Worm (Caenorhabditis elegans) whole organism, early embryonic: ENCODE data around the gene Y116A8C.25.
A peak's percentile ranks its signal among the peaks of the same experiment; 100 is the strongest.

Experiments used
- B0310.2 ChIP-seq: sonication (generic microtip); optimal IDR thresholded peaks from 2 replicates; lab custom pipeline; 2016; ENCODE audit warnings: mild to moderate bottlenecking, missing genetic modification characterization, missing compliant biosample characterization
- F13C5.2 ChIP-seq: sonication (generic microtip); optimal IDR thresholded peaks from 2 replicates; lab custom pipeline; 2017; ENCODE audit warnings: mild to moderate bottlenecking, missing genetic modification characterization, inconsistent platforms, missing compliant biosample characterization
- aly-1 ChIP-seq: sonication (generic microtip); optimal IDR thresholded peaks from 2 replicates; lab custom pipeline; 2016; ENCODE audit warnings: missing genetic modification characterization, missing compliant biosample characterization
- ama-1 ChIP-seq: fragments of 150-350 bp; optimal IDR thresholded peaks from 2 replicates; lab custom pipeline; 2014
- ceh-13 ChIP-seq: fragments of 200-800 bp; sonication (Bioruptor generic); optimal IDR thresholded peaks from 2 replicates; lab custom pipeline; 2018; ENCODE audit warnings: mild to moderate bottlenecking, missing genetic modification characterization, missing compliant biosample characterization
- ceh-36 ChIP-seq: sonication (generic microtip); optimal IDR thresholded peaks from 2 replicates; lab custom pipeline; 2016; ENCODE audit warnings: missing genetic modification characterization, inconsistent platforms, missing compliant biosample characterization
- ets-7 ChIP-seq: sonication (generic microtip); optimal IDR thresholded peaks from 2 replicates; lab custom pipeline; 2016; ENCODE audit warnings: missing genotype, missing genetic modification characterization, missing compliant biosample characterization
- flt-1 ChIP-seq: fragments of 200-800 bp; sonication (Bioruptor generic); IDR thresholded peaks from 2 replicates; pipeline ENCODE4 v1.3.6; 2022; ENCODE audit warnings: missing genetic modification characterization, missing compliant biosample characterization
- hmbx-1 ChIP-seq: sonication (generic microtip); optimal IDR thresholded peaks from 2 replicates; lab custom pipeline; 2016; ENCODE audit warnings: mild to moderate bottlenecking, missing genetic modification characterization, missing compliant biosample characterization
- hmg-4 ChIP-seq: fragments of 200-800 bp; sonication (Bioruptor generic); optimal IDR thresholded peaks from 2 replicates; lab custom pipeline; 2018; ENCODE audit warnings: mild to moderate bottlenecking, missing genetic modification characterization, missing compliant biosample characterization
- hnd-1 ChIP-seq: sonication (generic microtip); optimal IDR thresholded peaks from 2 replicates; lab custom pipeline; 2016; ENCODE audit warnings: missing genetic modification characterization, missing compliant biosample characterization
- pes-1 ChIP-seq: fragments of 200-800 bp; sonication (Bioruptor generic); IDR thresholded peaks from 2 replicates; pipeline ENCODE4 v1.3.6; 2022; ENCODE audit warnings: missing genetic modification reagents, missing genetic modification characterization, missing compliant biosample characterization
- scrt-1 ChIP-seq: fragments of 200-800 bp; sonication (Bioruptor generic); IDR thresholded peaks from 2 replicates; pipeline ENCODE4 v1.3.6; 2022; ENCODE audit warnings: missing genetic modification characterization, missing compliant biosample characterization
- sea-1 ChIP-seq: fragments of 200-800 bp; sonication (Bioruptor generic); conservative IDR thresholded peaks from 2 replicates; pipeline ENCODE4 v1.3.6; 2022; ENCODE audit warnings: missing genetic modification characterization, missing compliant biosample characterization
- tbx-11 ChIP-seq: fragments of 200-800 bp; sonication (Bioruptor generic); IDR thresholded peaks from 2 replicates; pipeline ENCODE4 v1.3.6; 2022; ENCODE audit warnings: missing genetic modification characterization, missing compliant biosample characterization
- tbx-37 ChIP-seq: fragments of 200-800 bp; sonication (Bioruptor generic); conservative IDR thresholded peaks from 2 replicates; pipeline ENCODE4 v1.3.6; 2022; ENCODE audit warnings: missing genetic modification reagents, missing genetic modification characterization, missing compliant biosample characterization
- tra-4 ChIP-seq: sonication (generic microtip); optimal IDR thresholded peaks from 2 replicates; lab custom pipeline; 2017; ENCODE audit warnings: missing genetic modification characterization, missing compliant biosample characterization

Y116A8C.25 gene

DNA sequence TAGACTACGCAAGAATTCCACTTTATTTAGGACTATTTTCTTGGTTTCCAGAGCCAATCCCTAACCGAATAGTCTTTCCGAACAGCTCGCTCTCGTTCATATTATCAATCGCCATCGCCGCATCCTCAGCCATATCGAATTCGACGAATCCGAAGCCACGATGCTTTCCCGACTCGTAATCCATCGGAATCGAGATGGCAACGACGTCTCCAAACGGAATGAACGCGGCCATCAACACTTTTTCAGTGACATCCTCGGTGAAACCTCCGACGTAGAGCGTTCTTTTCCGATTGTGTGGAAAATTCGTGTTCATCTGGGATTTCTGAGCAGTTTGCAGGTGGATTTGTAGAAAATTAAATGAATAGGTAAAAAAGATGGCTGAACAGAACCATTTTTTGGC lies 37.8 kb upstream of the Y116A8C.25 start, which contains the start of gene cyn-13:
cyn-13 (minus strand) TSS at position 313 of the 400 bp plus-strand sequence.
- TF ChIP-seq hnd-1 (no peak), ama-1 (lab: Kevin White, UChicago) (peak; percentile 69)

DNA sequence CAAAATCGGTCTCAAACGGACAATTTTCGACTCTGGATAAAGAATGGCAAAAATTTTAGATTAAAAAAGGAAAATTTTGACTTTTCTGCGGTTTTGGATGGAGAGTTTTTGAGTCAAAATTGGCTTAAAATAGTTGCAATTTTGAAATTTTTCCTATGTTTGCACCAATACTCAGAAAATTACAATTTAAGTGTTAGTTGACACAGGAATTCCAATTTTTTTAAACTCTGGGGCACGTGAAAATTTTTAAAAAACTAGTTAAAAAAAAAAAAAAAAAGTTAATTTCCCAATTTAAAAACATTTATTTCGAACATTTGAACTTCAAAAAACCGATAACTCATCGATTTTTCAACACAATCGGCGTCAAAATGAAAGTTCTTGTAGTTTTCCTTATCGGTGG lies 33.3 kb upstream of the Y116A8C.25 start, which contains the start of gene Y116A8C.33:
Y116A8C.33 (plus strand) TSS at position 301 of the 400 bp plus-strand sequence.
- TF ChIP-seq ets-7 (tag; lab: Kevin White, UChicago): no peak
- TF ChIP-seq hnd-1: no peak
- no peak for TF ChIP-seq scrt-1 (GFP tag; lab: Robert Waterston, UW)
- TF ChIP-seq ceh-13: no peak
- TF ChIP-seq tbx-11: no peak
- TF ChIP-seq hmg-4 (GFP tag; lab: Kevin White, UChicago): no peak
- TF ChIP-seq sea-1 (GFP tag; lab: Robert Waterston, UW): no peak

ce11 chrIV:17110882-17111281 lies 32.3 kb upstream of the Y116A8C.25 start, which contains the start of gene sfa-1:
TSS of gene sfa-1 (minus strand) at chrIV:17110982.
- TF ChIP-seq ceh-13 (no peak), sea-1 (GFP tag; lab: Robert Waterston, UW) (no peak), ceh-36 (no peak), pes-1 (GFP tag; lab: Robert Waterston, UW) (no peak), scrt-1 (GFP tag; lab: Robert Waterston, UW) (no peak), tra-4 (tag; lab: Kevin White, UChicago) (no peak), hmg-4 (GFP tag; lab: Kevin White, UChicago) (no peak), hmbx-1 (tag; lab: Kevin White, UChicago) (no peak), hnd-1 (no peak), B0310.2 (no peak), flt-1 (no peak), tbx-37 (GFP tag; lab: Robert Waterston, UW) (no peak), F13C5.2 (tag; lab: Kevin White, UChicago) (no peak), tbx-11 (no peak), aly-1 (tag; lab: Kevin White, UChicago) (no peak), ama-1 (lab: Kevin White, UChicago) (no peak), ets-7 (tag; lab: Kevin White, UChicago) (no peak)

- TF ChIP-seq tra-4 (tag; lab: Kevin White, UChicago): no peak
- TF ChIP-seq ets-7 (tag; lab: Kevin White, UChicago): no peak
- TF ChIP-seq tbx-37 (GFP tag; lab: Robert Waterston, UW): no peak
- no peak for TF ChIP-seq B0310.2
- no peak for TF ChIP-seq ceh-36
- no peak for TF ChIP-seq hmg-4 (GFP tag; lab: Kevin White, UChicago)
- no peak for TF ChIP-seq hmbx-1 (tag; lab: Kevin White, UChicago)
- no peak for TF ChIP-seq hnd-1
- no peak for TF ChIP-seq sea-1 (GFP tag; lab: Robert Waterston, UW)
- no peak for TF ChIP-seq ama-1 (lab: Kevin White, UChicago)
- TF ChIP-seq pes-1 (GFP tag; lab: Robert Waterston, UW): no peak
- no peak for TF ChIP-seq tbx-11
- no peak for TF ChIP-seq F13C5.2 (tag; lab: Kevin White, UChicago)
Observed at ce11 chrIV:17109436-17109835, 30.9 kb upstream of the Y116A8C.25 start.

DNA sequence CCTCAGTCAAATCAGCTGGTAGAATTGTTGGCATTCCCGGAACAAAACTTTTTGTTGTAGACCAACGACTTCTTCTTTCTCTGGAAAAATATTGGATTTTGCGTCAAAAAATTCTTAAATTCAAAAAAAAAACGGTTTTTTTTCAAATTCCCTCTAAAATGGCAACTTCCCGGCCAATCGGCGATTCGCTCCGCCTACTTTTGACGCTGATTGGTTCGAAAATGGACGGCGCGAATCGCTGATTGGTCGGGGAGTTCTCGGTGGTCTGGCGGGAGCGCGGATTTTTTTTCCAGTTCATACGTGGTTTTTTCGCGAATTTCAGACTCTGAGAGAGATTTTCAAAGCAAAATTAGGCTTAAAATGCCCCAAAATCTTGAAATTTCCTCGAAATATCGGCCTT lies 30.3 kb upstream of the Y116A8C.25 start:
- no peak for TF ChIP-seq hmbx-1 (tag; lab: Kevin White, UChicago)
- TF ChIP-seq B0310.2: no peak
- TF ChIP-seq flt-1: no peak

ce11 chrIV:17108200-17108599 lies 29.7 kb upstream of the Y116A8C.25 start:
- peak; percentile 29 for TF ChIP-seq ceh-13
- TF ChIP-seq pes-1 (GFP tag; lab: Robert Waterston, UW): peak; percentile 80
- TF ChIP-seq sea-1 (GFP tag; lab: Robert Waterston, UW): 0 out of 2 replicates have a peak, but pooled peaks have one; percentile 9
- TF ChIP-seq flt-1: no peak
- no peak for TF ChIP-seq ama-1 (lab: Kevin White, UChicago)

ce11 chrIV:17105578-17105977 lies 27.0 kb upstream of the Y116A8C.25 start:
- TF ChIP-seq ceh-36 (no peak), aly-1 (tag; lab: Kevin White, UChicago) (peak; percentile 57)

ce11 chrIV:17104157-17104872 lies 25.8 kb upstream of the Y116A8C.25 start:
- TF ChIP-seq hnd-1 (no peak), scrt-1 (GFP tag; lab: Robert Waterston, UW) (peak; percentile 5; the same call in 1 of the 2 replicates), F13C5.2 (tag; lab: Kevin White, UChicago) (no peak)

ce11 chrIV:17103615-17104014 lies 25.1 kb upstream of the Y116A8C.25 start, which contains the start of gene Y116A8C.30:
TSS of gene Y116A8C.30 (minus strand) at chrIV:17103715.
- TF ChIP-seq hnd-1: no peak
- no peak for TF ChIP-seq tbx-11
- TF ChIP-seq scrt-1 (GFP tag; lab: Robert Waterston, UW): no peak
- TF ChIP-seq ceh-36: no peak
- no peak for TF ChIP-seq tra-4 (tag; lab: Kevin White, UChicago)
- TF ChIP-seq hmbx-1 (tag; lab: Kevin White, UChicago): no peak
- TF ChIP-seq hmg-4 (GFP tag; lab: Kevin White, UChicago): no peak
- no peak for TF ChIP-seq ceh-13
- TF ChIP-seq tbx-37 (GFP tag; lab: Robert Waterston, UW): no peak
- TF ChIP-seq F13C5.2 (tag; lab: Kevin White, UChicago): no peak
- TF ChIP-seq B0310.2: no peak
- no peak for TF ChIP-seq pes-1 (GFP tag; lab: Robert Waterston, UW)
